Worm (Caenorhabditis elegans): Measurements from ENCODE around the gene flcn-1.

ce11 chrII:6975725-6976124 lies 47.2 kb downstream of the flcn-1 start:
- TF ChIP-seq tbx-2 (tag; optimal IDR thresholded peaks at IDR 0.05): no peak
- no peak for TF ChIP-seq ceh-22 (tag; optimal IDR thresholded peaks at IDR 0.05)
- no peak for TF ChIP-seq unc-55 (GFP tag; optimal IDR thresholded peaks at IDR 0.05)
- TF ChIP-seq hlh-8 (tag; optimal IDR thresholded peaks at IDR 0.05): no peak
- no peak for TF ChIP-seq elt-4 (tag; optimal IDR thresholded peaks at IDR 0.05)
- no peak for TF ChIP-seq pha-4 (tag; optimal IDR thresholded peaks at IDR 0.05)
- TF ChIP-seq pag-3 (tag; optimal IDR thresholded peaks at IDR 0.05; ENCODE audit: borderline replicate concordance): no peak
- TF ChIP-seq unc-86 (tag; optimal IDR thresholded peaks at IDR 0.05): no peak
- no peak for TF ChIP-seq gmeb-2 (tag; optimal IDR thresholded peaks at IDR 0.05)
- no peak for TF ChIP-seq C38D4.7 (GFP tag; optimal IDR thresholded peaks at IDR 0.05)
- TF ChIP-seq sox-2 (GFP tag; IDR thresholded peaks at IDR 0.05): no peak

All from whole organism, late embryonic.